Worm (Caenorhabditis elegans) whole organism, young adult: ENCODE results near the gene Y46G5A.18.

Source experiments
- nhr-120 ChIP-seq: fragments of 200-800 bp; sonication (Bioruptor generic); IDR thresholded peaks from 2 replicates; pipeline ENCODE4 v1.3.6; 2022; ENCODE audit warnings: missing genetic modification characterization, missing compliant biosample characterization
- pha-4 ChIP-seq: fragments of 150-350 bp; sonication (generic microtip); optimal IDR thresholded peaks from 2 replicates; lab custom pipeline; 2014; ENCODE audit warnings: missing biosample characterization, missing genetic modification reagents, missing genetic modification characterization

ce11 chrII:12805161-12805560, at the start of gene Y46G5A.18, which contains the start of gene Y46G5A.47:
- TF ChIP-seq nhr-120 (GFP tag; lab: Robert Waterston, UW) (no peak), pha-4 (no peak)
